Fruit fly (Drosophila melanogaster): ENCODE data around the gene CG17154.

Gene CG17154

dm6 chr3L:12114188-12114587 is 25.8 kb downstream of the CG17154 start (continued):
- TF ChIP-seq spab (GFP tag; optimal IDR thresholded peaks at IDR 0.05) (peak; percentile 68), Eip75B (GFP tag; optimal IDR thresholded peaks at IDR 0.05) (peak; percentile 85), CG6854 (GFP tag; optimal IDR thresholded peaks at IDR 0.05) (peak; percentile 56), cyc (GFP tag; optimal IDR thresholded peaks at IDR 0.05) (peak; percentile 86), CG9139 (GFP tag; optimal IDR thresholded peaks at IDR 0.05) (peak; percentile 71), dac (GFP tag; optimal IDR thresholded peaks at IDR 0.05) (peak; percentile 60), ss (GFP tag; optimal IDR thresholded peaks at IDR 0.05) (peak; percentile 68 to 81)

DNA sequence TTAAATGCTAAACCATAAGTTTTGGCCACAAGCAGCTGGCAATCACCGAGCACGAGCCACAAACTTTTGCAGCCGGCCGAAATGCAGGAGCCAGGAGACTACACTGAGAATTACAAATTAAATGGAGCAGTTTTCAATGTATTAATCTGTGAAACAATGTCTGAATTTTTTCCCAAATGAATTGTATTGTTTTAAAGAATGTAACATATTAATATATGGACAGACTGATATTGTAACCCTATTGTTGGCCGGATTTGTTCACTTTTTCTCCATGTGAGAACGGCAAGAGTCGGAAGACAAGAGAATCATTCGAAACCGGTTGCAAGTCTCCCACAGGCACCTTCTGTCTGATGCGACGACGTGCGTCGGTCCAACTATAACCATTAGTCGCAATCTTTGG is 26.7 kb downstream of the CG17154 start:
- TF ChIP-seq CG8119 (GFP tag; IDR thresholded peaks at IDR 0.05) (peak; percentile 79; the same call in 2 of the 3 replicates), Eip78C (GFP tag) (peak; percentile 98), cyc (GFP tag; optimal IDR thresholded peaks at IDR 0.05) (peak; percentile 93), CG3919 (GFP tag; optimal IDR thresholded peaks at IDR 0.05) (peak; percentile 92), ss (GFP tag; optimal IDR thresholded peaks at IDR 0.05) (peak; percentile 89 to 90), CG8319 (GFP tag; optimal IDR thresholded peaks at IDR 0.05) (peak; percentile 72), CG31627 (GFP tag; optimal IDR thresholded peaks at IDR 0.05) (peak; percentile 93), CG9139 (GFP tag; optimal IDR thresholded peaks at IDR 0.05) (peak; percentile 80), dac (GFP tag; optimal IDR thresholded peaks at IDR 0.05) (peak; percentile 48), esn (GFP tag; optimal IDR thresholded peaks at IDR 0.05) (peak; percentile 96), topi (GFP tag; optimal IDR thresholded peaks at IDR 0.05) (peak; percentile 94), CG10669 (GFP tag; optimal IDR thresholded peaks at IDR 0.05) (peak; percentile 86), CG6854 (GFP tag; optimal IDR thresholded peaks at IDR 0.05) (peak; percentile 88), fd85E (GFP tag; optimal IDR thresholded peaks at IDR 0.05) (peak; percentile 61), CG7368 (GFP tag; optimal IDR thresholded peaks at IDR 0.05) (peak; percentile 81), CG3032 (tag; optimal IDR thresholded peaks at IDR 0.05) (peak; percentile 89), CG34406 (GFP tag; optimal IDR thresholded peaks at IDR 0.05) (peak; percentile 85), CG11294 (GFP tag; IDR thresholded peaks at IDR 0.05) (0 out of 2 replicates have a peak, but pooled peaks have one; percentile 33), dsx (GFP tag; optimal IDR thresholded peaks at IDR 0.05; ENCODE audit: poor library complexity, severe bottlenecking) (peak; percentile 91), achi (GFP tag; optimal IDR thresholded peaks at IDR 0.05) (peak; percentile 89), Smox (GFP tag; optimal IDR thresholded peaks at IDR 0.05) (peak; percentile 92), Ets96B (tag; optimal IDR thresholded peaks at IDR 0.05) (peak; percentile 87), Met (GFP tag; optimal IDR thresholded peaks at IDR 0.05) (peak; percentile 95), CG6163 (GFP tag; IDR thresholded peaks at IDR 0.05) (peak; percentile 93), Sox15 (GFP tag; optimal IDR thresholded peaks at IDR 0.05) (peak; percentile 69), CG6276 (GFP tag; optimal IDR thresholded peaks at IDR 0.05) (no peak), CG8632 (GFP tag; optimal IDR thresholded peaks at IDR 0.05) (peak; percentile 81), CG32006 (GFP tag; optimal IDR thresholded peaks at IDR 0.05) (peak; percentile 72), CG10631 (GFP tag; optimal IDR thresholded peaks at IDR 0.05) (peak; percentile 92), spab (GFP tag; optimal IDR thresholded peaks at IDR 0.05) (peak; percentile 82), Sox102F (GFP tag; optimal IDR thresholded peaks at IDR 0.05) (peak; percentile 96), CG6808 (GFP tag; optimal IDR thresholded peaks at IDR 0.05) (peak; percentile 81), Sox14 (GFP tag; optimal IDR thresholded peaks at IDR 0.05) (peak; percentile 93), Lpt (GFP tag; optimal IDR thresholded peaks at IDR 0.05) (peak; percentile 76), pdm3 (GFP tag; optimal IDR thresholded peaks at IDR 0.05) (peak; percentile 86), CG1621 (tag; optimal IDR thresholded peaks at IDR 0.05) (peak; percentile 89), CG6792 (GFP tag; optimal IDR thresholded peaks at IDR 0.05) (peak; percentile 91), vri (GFP tag; optimal IDR thresholded peaks at IDR 0.05) (peak; percentile 89), fd59A (GFP tag; optimal IDR thresholded peaks at IDR 0.05) (peak; percentile 79), CG11902 (GFP tag; optimal IDR thresholded peaks at IDR 0.05) (peak; percentile 81), Eip93F (GFP tag; optimal IDR thresholded peaks at IDR 0.05) (peak; percentile 90), OdsH (GFP tag; optimal IDR thresholded peaks at IDR 0.05) (peak; percentile 85), Hr4 (GFP tag; optimal IDR thresholded peaks at IDR 0.05) (peak; percentile 50), Gug (GFP tag; IDR thresholded peaks at IDR 0.05) (peak; percentile 67), Hr38 (GFP tag; optimal IDR thresholded peaks at IDR 0.05) (no peak), eg (GFP tag; IDR thresholded peaks at IDR 0.05) (peak; percentile 75), Eip75B (GFP tag; optimal IDR thresholded peaks at IDR 0.05) (peak; percentile 89), CG16779 (tag; optimal IDR thresholded peaks at IDR 0.05) (peak; percentile 72), lz (GFP tag; optimal IDR thresholded peaks at IDR 0.05) (peak; percentile 91)

Data from whole organism, prepupa.